Worm (Caenorhabditis elegans): Measurements from ENCODE around the gene Y71H2B.2.

Gene Y71H2B.2

ce11 chrIII:2578563-2578962, 44.4 kb upstream of the Y71H2B.2 start (continued):
- TF ChIP-seq nhr-84 (tag; optimal IDR thresholded peaks at IDR 0.05) (no peak), fkh-4 (tag; optimal IDR thresholded peaks at IDR 0.05; ENCODE audit: borderline replicate concordance) (no peak), pqm-1 (tag; optimal IDR thresholded peaks at IDR 0.05) (no peak), pax-3 (tag; optimal IDR thresholded peaks at IDR 0.05) (no peak), unc-86 (tag; optimal IDR thresholded peaks at IDR 0.05) (peak; percentile 21), xbp-1 (tag; optimal IDR thresholded peaks at IDR 0.05) (peak; percentile 29), jun-1 (tag; optimal IDR thresholded peaks at IDR 0.05) (peak; percentile 15), nhr-28 (tag; optimal IDR thresholded peaks at IDR 0.05) (no peak), nhr-76 (tag; optimal IDR thresholded peaks at IDR 0.05) (no peak), irx-1 (tag; optimal IDR thresholded peaks at IDR 0.05) (peak; percentile 40), sox-4 (tag; optimal IDR thresholded peaks at IDR 0.05) (no peak), egl-13 (tag; optimal IDR thresholded peaks at IDR 0.05) (no peak), nhr-85 (tag) (peak; percentile 69), alr-1 (tag; optimal IDR thresholded peaks at IDR 0.05; ENCODE audit: borderline replicate concordance) (no peak), dpl-1 (GFP tag; optimal IDR thresholded peaks at IDR 0.05) (peak in 2 of 3 experiments; percentile 51 to 53), nhr-19 (GFP tag; conservative IDR thresholded peaks at IDR 0.05) (no peak; the same call in 1 of the 2 replicates), lin-39 (tag; optimal IDR thresholded peaks at IDR 0.05) (no peak), lin-14 (GFP tag; optimal IDR thresholded peaks at IDR 0.05) (peak; percentile 83), mep-1 (tag; optimal IDR thresholded peaks at IDR 0.05) (peak; percentile 52), efl-1 (optimal IDR thresholded peaks at IDR 0.05) (peak; percentile 74 to 78), efl-1 (GFP tag; optimal IDR thresholded peaks at IDR 0.05 in 1 of 2) (peak; percentile 52 to 93), ztf-11 (tag; optimal IDR thresholded peaks at IDR 0.05) (no peak), rnt-1 (tag; optimal IDR thresholded peaks at IDR 0.05) (peak; percentile 63), nhr-47 (tag; optimal IDR thresholded peaks at IDR 0.05) (peak; percentile 63), elt-3 (tag; optimal IDR thresholded peaks at IDR 0.05) (peak in 1 of 6 experiments; percentile 28), ets-5 (GFP tag; IDR thresholded peaks at IDR 0.05) (no peak), mdl-1 (tag; optimal IDR thresholded peaks at IDR 0.05) (peak in 1 of 2 experiments; percentile 71), nhr-12 (tag; optimal IDR thresholded peaks at IDR 0.05) (no peak), mef-2 (tag; optimal IDR thresholded peaks at IDR 0.05) (no peak), hlh-17 (GFP tag; optimal IDR thresholded peaks at IDR 0.05; ENCODE audit: borderline replicate concordance) (no peak), dsc-1 (tag; optimal IDR thresholded peaks at IDR 0.05) (peak; percentile 28), ceh-82 (tag; optimal IDR thresholded peaks at IDR 0.05) (peak in 2 of 3 experiments; percentile 48 to 54), C04F5.9 (tag; optimal IDR thresholded peaks at IDR 0.05) (no peak), tlp-1 (tag; optimal IDR thresholded peaks at IDR 0.05) (no peak), snu-23 (GFP tag; optimal IDR thresholded peaks at IDR 0.05) (peak; percentile 76), fkh-10 (GFP tag; optimal IDR thresholded peaks at IDR 0.05) (no peak), hpl-2 (GFP tag; optimal IDR thresholded peaks at IDR 0.05) (no peak), unc-98 (GFP tag; IDR thresholded peaks at IDR 0.05) (no peak)

ce11 chrIII:2578993-2579392, 44.0 kb upstream of the Y71H2B.2 start, which contains the start of gene Y71H2B.8:
Gene Y71H2B.8, plus strand, starts transcription at chrIII:2579293.
- TF ChIP-seq pqm-1 (tag; optimal IDR thresholded peaks at IDR 0.05) (no peak), ets-5 (GFP tag; IDR thresholded peaks at IDR 0.05) (no peak), mab-9 (GFP tag; IDR thresholded peaks at IDR 0.05) (no peak), irx-1 (tag; optimal IDR thresholded peaks at IDR 0.05) (no peak), nhr-77 (tag; optimal IDR thresholded peaks at IDR 0.05) (no peak), ceh-63 (GFP tag; optimal IDR thresholded peaks at IDR 0.05) (no peak), hpl-2 (GFP tag; optimal IDR thresholded peaks at IDR 0.05) (no peak), elt-2 (tag; optimal IDR thresholded peaks at IDR 0.05) (no peak), mep-1 (tag; optimal IDR thresholded peaks at IDR 0.05) (no peak)
